Worm (Caenorhabditis elegans): ENCODE measurements around the gene B0310.3.

B0310.3 gene

DNA sequence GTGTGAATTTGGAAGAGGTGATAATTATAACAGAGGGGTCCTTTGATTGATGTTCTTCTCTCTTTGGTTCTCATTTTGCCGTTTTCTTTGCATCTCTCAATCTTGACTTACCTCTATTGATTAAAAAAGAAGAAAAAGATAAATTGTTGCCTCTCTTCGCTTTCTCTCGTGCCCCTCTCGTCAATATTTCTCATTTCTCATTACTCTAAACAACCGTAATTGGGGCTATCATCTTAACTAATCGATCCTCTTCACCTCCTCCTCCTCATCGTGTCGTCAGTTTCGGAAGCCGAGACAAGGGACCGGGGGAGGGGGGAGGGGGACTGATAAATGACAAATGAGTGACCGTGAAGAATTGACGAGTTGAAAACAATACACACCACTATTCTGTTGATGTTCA, 22.1 kb downstream of the B0310.3 start:
- TF ChIP-seq nfya-1 (tag; optimal IDR thresholded peaks at IDR 0.05; ENCODE audit: insufficient read depth), result peak; percentile 28
- TF ChIP-seq fkh-2 (tag; optimal IDR thresholded peaks at IDR 0.05), result no peak
- no peak for TF ChIP-seq nhr-28 (tag; optimal IDR thresholded peaks at IDR 0.05)
- peak; percentile 80 for TF ChIP-seq ceh-28 (tag; optimal IDR thresholded peaks at IDR 0.05)
- no peak for TF ChIP-seq lin-15B (tag; optimal IDR thresholded peaks at IDR 0.05)
- TF ChIP-seq lin-39 (tag; optimal IDR thresholded peaks at IDR 0.05), result peak; percentile 5
- no peak for TF ChIP-seq snpc-4 (tag; optimal IDR thresholded peaks at IDR 0.05)
- TF ChIP-seq ztf-11 (tag; optimal IDR thresholded peaks at IDR 0.05), result no peak
- TF ChIP-seq nhr-23 (tag; optimal IDR thresholded peaks at IDR 0.05), result peak; percentile 19
- TF ChIP-seq nhr-43 (tag; optimal IDR thresholded peaks at IDR 0.05; ENCODE audit: poor library complexity, severe bottlenecking), result peak; percentile 24
- no peak for TF ChIP-seq lsy-12 (tag; optimal IDR thresholded peaks at IDR 0.05)
- no peak for TF ChIP-seq elt-2 (tag; optimal IDR thresholded peaks at IDR 0.05)
- no peak for TF ChIP-seq ceh-82 (tag; optimal IDR thresholded peaks at IDR 0.05)
- no peak for TF ChIP-seq daf-12 (tag; optimal IDR thresholded peaks at IDR 0.05)
- TF ChIP-seq skn-1 (tag; optimal IDR thresholded peaks at IDR 0.05), result no peak
- TF ChIP-seq nhr-25 (tag; optimal IDR thresholded peaks at IDR 0.05), result peak; percentile 9

DNA sequence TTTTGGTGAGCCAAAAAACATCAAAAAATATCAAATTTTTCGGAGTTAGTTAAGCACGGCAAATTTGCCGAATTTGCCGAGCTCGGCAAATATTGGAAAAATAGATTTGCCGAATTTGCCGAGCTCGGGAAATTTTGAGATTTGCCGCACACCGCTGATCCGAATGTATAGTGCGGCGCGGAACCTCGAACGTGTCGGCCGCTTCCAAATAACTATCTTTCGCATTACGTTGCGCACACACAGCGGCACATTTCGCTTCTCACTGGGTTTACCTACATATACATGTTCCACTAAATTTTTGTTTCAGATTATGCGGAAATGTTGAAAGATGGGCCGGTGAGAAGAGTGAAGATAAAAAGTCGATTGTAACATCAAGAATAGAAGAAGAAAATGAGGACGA, 24.0 kb downstream of the B0310.3 start:
- TF ChIP-seq ZK546.5 (tag; optimal IDR thresholded peaks at IDR 0.05), result no peak
- no peak for TF ChIP-seq snpc-4 (tag; optimal IDR thresholded peaks at IDR 0.05)
- no peak for TF ChIP-seq ceh-28 (tag; optimal IDR thresholded peaks at IDR 0.05)
- TF ChIP-seq lin-15B (tag; optimal IDR thresholded peaks at IDR 0.05), result no peak
- no peak for TF ChIP-seq jun-1 (tag; optimal IDR thresholded peaks at IDR 0.05)
- TF ChIP-seq R02D3.7 (tag; optimal IDR thresholded peaks at IDR 0.05), result no peak
- no peak for TF ChIP-seq ceh-82 (tag; optimal IDR thresholded peaks at IDR 0.05)
- no peak for TF ChIP-seq zag-1 (tag; optimal IDR thresholded peaks at IDR 0.05)
- TF ChIP-seq aly-2 (tag; optimal IDR thresholded peaks at IDR 0.05), result no peak
- TF ChIP-seq sea-2 (GFP tag; optimal IDR thresholded peaks at IDR 0.05), result no peak

DNA sequence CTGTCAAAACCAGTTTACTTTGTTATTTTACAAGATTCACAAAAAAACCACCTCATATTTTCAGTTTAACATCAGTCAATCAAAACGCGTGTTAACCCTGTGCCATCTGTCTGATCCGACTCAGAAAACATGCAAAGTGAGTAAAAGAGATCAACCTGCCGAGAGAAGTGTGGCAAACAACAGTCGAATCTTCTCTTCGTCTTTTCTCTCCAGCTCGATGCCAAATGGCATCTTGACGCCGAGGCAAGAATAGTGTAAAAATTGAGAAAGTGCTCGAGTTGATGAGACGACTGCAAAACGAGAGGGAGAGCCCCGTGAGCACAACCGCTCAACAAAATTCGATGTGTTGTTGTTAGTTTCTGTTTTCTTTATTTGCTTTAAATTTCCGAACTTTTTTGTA, 27.9 kb downstream of the B0310.3 start, which contains the start of gene B0310.1:
TSS of gene B0310.1 (plus strand) at position 310 of the 400 bp plus-strand sequence.
- no peak for TF ChIP-seq skn-1 (tag; optimal IDR thresholded peaks at IDR 0.05)
- peak; percentile 46 for TF ChIP-seq lin-39 (tag; optimal IDR thresholded peaks at IDR 0.05)
- peak; percentile 5 for TF ChIP-seq egl-5 (tag; optimal IDR thresholded peaks at IDR 0.05)

DNA sequence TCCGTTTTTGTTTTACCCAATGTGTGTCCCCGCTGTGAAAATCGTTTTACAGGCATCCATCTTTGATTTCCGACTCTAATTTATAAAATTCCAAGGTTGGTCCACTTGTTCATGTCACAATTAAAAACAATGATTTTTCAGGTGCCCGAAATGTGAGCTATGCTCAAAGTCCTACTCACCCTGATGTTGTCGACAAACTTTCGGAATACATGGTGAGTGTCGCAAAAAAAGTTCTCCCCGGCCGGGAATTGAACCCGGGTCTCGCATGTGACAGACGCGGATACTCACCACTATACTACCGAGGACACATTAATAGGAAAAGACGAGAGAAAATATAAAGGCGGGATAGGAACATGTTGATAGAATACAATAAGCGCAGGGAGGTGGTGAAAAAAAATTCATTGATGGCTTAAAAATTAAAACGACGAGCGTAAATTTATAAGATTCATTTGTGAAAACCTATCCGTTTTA, 31.1 kb downstream of the B0310.3 start, which contains the start of gene egl-17:
TSS of gene egl-17 (plus strand) at position 51 of the 471 bp plus-strand sequence.
- TF ChIP-seq sea-2 (GFP tag; optimal IDR thresholded peaks at IDR 0.05) (no peak), nhr-43 (tag; optimal IDR thresholded peaks at IDR 0.05; ENCODE audit: poor library complexity, severe bottlenecking) (peak; percentile 42), nhr-237 (tag; optimal IDR thresholded peaks at IDR 0.05) (no peak), egl-27 (tag; optimal IDR thresholded peaks at IDR 0.05) (peak; percentile 32), elt-1 (tag; optimal IDR thresholded peaks at IDR 0.05) (no peak), nhr-11 (tag; optimal IDR thresholded peaks at IDR 0.05) (peak; percentile 3), lsy-12 (tag; optimal IDR thresholded peaks at IDR 0.05) (peak; percentile 37), nhr-76 (tag; optimal IDR thresholded peaks at IDR 0.05) (no peak), mml-1 (tag; optimal IDR thresholded peaks at IDR 0.05) (no peak), ama-1 (optimal IDR thresholded peaks at IDR 0.05) (no peak), hmg-11 (tag; optimal IDR thresholded peaks at IDR 0.05) (peak; percentile 92), skn-1 (tag; optimal IDR thresholded peaks at IDR 0.05) (peak; percentile 55), elt-2 (tag; optimal IDR thresholded peaks at IDR 0.05) (peak; percentile 31), pha-4 (tag; optimal IDR thresholded peaks at IDR 0.05) (no peak), jun-1 (tag; optimal IDR thresholded peaks at IDR 0.05) (peak; percentile 35), lin-15B (tag; optimal IDR thresholded peaks at IDR 0.05) (peak; percentile 0), ceh-82 (tag; optimal IDR thresholded peaks at IDR 0.05) (peak; percentile 62), aly-2 (tag; optimal IDR thresholded peaks at IDR 0.05) (no peak), nhr-67 (tag; optimal IDR thresholded peaks at IDR 0.05) (no peak), nhr-25 (tag; optimal IDR thresholded peaks at IDR 0.05) (no peak), nhr-23 (tag; optimal IDR thresholded peaks at IDR 0.05) (no peak), ZK546.5 (tag; optimal IDR thresholded peaks at IDR 0.05) (no peak), fkh-2 (tag; optimal IDR thresholded peaks at IDR 0.05) (no peak), tbx-2 (tag; optimal IDR thresholded peaks at IDR 0.05) (peak; percentile 69), lin-39 (tag; optimal IDR thresholded peaks at IDR 0.05) (peak; percentile 64), snpc-4 (tag; optimal IDR thresholded peaks at IDR 0.05) (no peak), R02D3.7 (tag; optimal IDR thresholded peaks at IDR 0.05) (no peak), nhr-77 (tag; optimal IDR thresholded peaks at IDR 0.05) (peak; percentile 57), pqm-1 (tag; optimal IDR thresholded peaks at IDR 0.05) (no peak), nfya-1 (tag; optimal IDR thresholded peaks at IDR 0.05; ENCODE audit: insufficient read depth) (peak; percentile 34), fkh-10 (GFP tag; optimal IDR thresholded peaks at IDR 0.05) (no peak), eor-1 (tag; optimal IDR thresholded peaks at IDR 0.05) (peak in 1 of 2 experiments; percentile 65), elt-3 (tag; optimal IDR thresholded peaks at IDR 0.05) (peak in 1 of 3 experiments; percentile 4), daf-12 (tag; optimal IDR thresholded peaks at IDR 0.05) (no peak), unc-62 (GFP tag; optimal IDR thresholded peaks at IDR 0.05) (no peak), fos-1 (tag; optimal IDR thresholded peaks at IDR 0.05) (no peak), ztf-4 (tag; optimal IDR thresholded peaks at IDR 0.05) (no peak), mdl-1 (tag; optimal IDR thresholded peaks at IDR 0.05) (peak; percentile 31), ceh-9 (tag; optimal IDR thresholded peaks at IDR 0.05) (no peak), egl-5 (tag; optimal IDR thresholded peaks at IDR 0.05) (peak; percentile 42)

Measured in whole organism, L3 larva.